Worm (Caenorhabditis elegans): ENCODE results near the gene F38B6.7.
A peak's percentile ranks its signal among the peaks of the same experiment; 100 is the strongest.

F38B6.7 gene

ce11 chrX:6698267-6698666 lies at the start of gene F38B6.7, which contains the start of gene F38B6.2:
TSS of gene F38B6.7 (minus strand) at chrX:6698367.
TSS of gene F38B6.2 (plus strand) at chrX:6698533.
- TF ChIP-seq med-1 (GFP tag; optimal IDR thresholded peaks at IDR 0.05; ENCODE audit: insufficient read depth) = no peak
- no peak for TF ChIP-seq flt-1 (GFP tag; IDR thresholded peaks at IDR 0.05)
- no peak for TF ChIP-seq ztf-23 (GFP tag; IDR thresholded peaks at IDR 0.05)
- TF ChIP-seq ref-1 (GFP tag; conservative IDR thresholded peaks at IDR 0.05) = no peak
- no peak for TF ChIP-seq tab-1 (GFP tag; IDR thresholded peaks at IDR 0.05)
- no peak for TF ChIP-seq klf-2 (GFP tag; conservative IDR thresholded peaks at IDR 0.05)
- TF ChIP-seq cog-1 (tag; optimal IDR thresholded peaks at IDR 0.05) = no peak
- no peak for TF ChIP-seq T22C8.4 (GFP tag; IDR thresholded peaks at IDR 0.05)
- no peak for TF ChIP-seq ztf-29 (GFP tag; IDR thresholded peaks at IDR 0.05)

ce11 chrX:6747906-6748356 lies 49.8 kb upstream of the F38B6.7 start:
- no peak for TF ChIP-seq cog-1 (tag; optimal IDR thresholded peaks at IDR 0.05)
- TF ChIP-seq klf-2 (GFP tag; conservative IDR thresholded peaks at IDR 0.05) = no peak
- TF ChIP-seq ztf-23 (GFP tag; IDR thresholded peaks at IDR 0.05) = no peak
- no peak for TF ChIP-seq flt-1 (GFP tag; IDR thresholded peaks at IDR 0.05)

- TF ChIP-seq flt-1 (GFP tag; IDR thresholded peaks at IDR 0.05) (no peak), med-1 (GFP tag; optimal IDR thresholded peaks at IDR 0.05; ENCODE audit: insufficient read depth) (no peak), klf-2 (GFP tag; conservative IDR thresholded peaks at IDR 0.05) (no peak), ztf-29 (GFP tag; IDR thresholded peaks at IDR 0.05) (no peak), ztf-23 (GFP tag; IDR thresholded peaks at IDR 0.05) (no peak), tab-1 (GFP tag; IDR thresholded peaks at IDR 0.05) (no peak), cog-1 (tag; optimal IDR thresholded peaks at IDR 0.05) (no peak), ref-1 (GFP tag; conservative IDR thresholded peaks at IDR 0.05) (no peak)
Observed at ce11 chrX:6746849-6747248, 48.7 kb upstream of the F38B6.7 start.

- TF ChIP-seq ref-1 (GFP tag; conservative IDR thresholded peaks at IDR 0.05) (no peak), cog-1 (tag; optimal IDR thresholded peaks at IDR 0.05) (no peak), med-1 (GFP tag; optimal IDR thresholded peaks at IDR 0.05; ENCODE audit: insufficient read depth) (no peak), klf-2 (GFP tag; conservative IDR thresholded peaks at IDR 0.05) (no peak), flt-1 (GFP tag; IDR thresholded peaks at IDR 0.05) (no peak), ztf-23 (GFP tag; IDR thresholded peaks at IDR 0.05) (no peak), T22C8.4 (GFP tag; IDR thresholded peaks at IDR 0.05) (no peak), tab-1 (GFP tag; IDR thresholded peaks at IDR 0.05) (no peak), ztf-29 (GFP tag; IDR thresholded peaks at IDR 0.05) (no peak)
Observed at ce11 chrX:6745515-6745914, 47.3 kb upstream of the F38B6.7 start.

DNA sequence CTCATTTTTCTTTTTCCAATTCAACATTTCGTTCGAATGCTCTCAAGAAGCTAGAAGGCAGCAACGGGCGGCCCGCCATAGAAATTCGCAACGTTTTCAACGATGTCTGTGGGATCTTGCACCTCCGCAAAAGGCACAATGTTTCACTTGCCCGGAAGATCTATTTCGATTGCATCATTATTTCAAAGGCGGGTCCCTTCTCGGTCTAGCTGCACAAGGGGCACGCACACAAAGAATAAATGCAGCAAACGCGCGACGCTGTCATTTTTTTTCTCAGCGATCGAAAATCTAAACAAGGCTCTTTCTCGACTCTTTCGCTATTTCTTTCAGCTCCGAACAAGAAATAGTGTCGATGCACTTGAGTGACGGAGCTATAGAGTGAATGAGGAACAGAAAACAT lies 46.8 kb upstream of the F38B6.7 start:
- TF ChIP-seq klf-2 (GFP tag; conservative IDR thresholded peaks at IDR 0.05) (no peak), flt-1 (GFP tag; IDR thresholded peaks at IDR 0.05) (no peak), ref-1 (GFP tag; conservative IDR thresholded peaks at IDR 0.05) (no peak), med-1 (GFP tag; optimal IDR thresholded peaks at IDR 0.05; ENCODE audit: insufficient read depth) (no peak), ztf-29 (GFP tag; IDR thresholded peaks at IDR 0.05) (no peak), tab-1 (GFP tag; IDR thresholded peaks at IDR 0.05) (no peak), cog-1 (tag; optimal IDR thresholded peaks at IDR 0.05) (no peak), T22C8.4 (GFP tag; IDR thresholded peaks at IDR 0.05) (no peak), ztf-23 (GFP tag; IDR thresholded peaks at IDR 0.05) (no peak)

DNA sequence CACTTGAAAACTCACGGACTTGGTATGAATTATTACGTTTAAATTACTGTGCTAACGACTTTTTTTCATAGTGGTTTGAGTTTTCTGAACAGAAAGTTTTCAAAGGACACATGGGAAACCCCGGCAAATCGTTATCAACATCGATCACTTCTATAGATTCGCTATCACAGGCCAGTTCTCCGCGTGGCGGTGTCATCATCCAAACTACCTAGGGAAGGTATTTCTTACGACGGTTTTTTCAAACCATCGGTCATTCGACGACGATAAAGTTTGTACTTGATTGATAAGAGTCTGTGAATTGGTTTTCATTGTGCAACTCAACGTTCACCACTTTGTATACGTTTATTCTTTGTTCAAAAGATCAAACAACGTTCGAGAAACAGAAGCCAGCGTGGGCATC lies 46.4 kb upstream of the F38B6.7 start:
- TF ChIP-seq ref-1 (GFP tag; conservative IDR thresholded peaks at IDR 0.05) = no peak
- no peak for TF ChIP-seq ztf-29 (GFP tag; IDR thresholded peaks at IDR 0.05)
- no peak for TF ChIP-seq cog-1 (tag; optimal IDR thresholded peaks at IDR 0.05)
- TF ChIP-seq ztf-23 (GFP tag; IDR thresholded peaks at IDR 0.05) = no peak
- TF ChIP-seq tab-1 (GFP tag; IDR thresholded peaks at IDR 0.05) = no peak
- TF ChIP-seq klf-2 (GFP tag; conservative IDR thresholded peaks at IDR 0.05) = no peak
- no peak for TF ChIP-seq med-1 (GFP tag; optimal IDR thresholded peaks at IDR 0.05; ENCODE audit: insufficient read depth)
- TF ChIP-seq T22C8.4 (GFP tag; IDR thresholded peaks at IDR 0.05) = no peak
- TF ChIP-seq flt-1 (GFP tag; IDR thresholded peaks at IDR 0.05) = no peak

DNA sequence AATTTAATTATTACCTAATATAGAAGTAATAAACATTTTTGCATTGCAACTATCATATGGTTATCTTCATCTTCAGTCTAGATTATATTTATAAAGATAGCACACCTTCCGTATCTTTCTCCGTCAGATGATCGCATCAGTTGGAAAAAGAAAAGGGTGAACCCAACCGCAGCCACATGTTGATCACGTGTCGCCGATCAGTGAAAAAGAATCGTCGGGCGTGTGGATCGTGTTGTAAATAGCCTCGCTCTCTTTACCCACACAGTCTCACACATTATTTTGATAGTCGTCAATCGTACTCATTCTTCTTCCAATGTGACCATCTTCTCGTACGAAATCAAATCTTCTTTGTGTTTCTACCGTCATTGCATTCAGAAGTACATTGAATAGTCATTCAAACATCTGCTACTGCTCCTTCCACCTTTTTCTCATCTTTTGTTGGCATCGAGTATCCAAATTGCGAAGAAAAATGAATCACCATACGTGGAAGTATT lies 45.7 kb upstream of the F38B6.7 start:
- peak; percentile 14 for TF ChIP-seq cog-1 (tag; optimal IDR thresholded peaks at IDR 0.05)
- no peak for TF ChIP-seq klf-2 (GFP tag; conservative IDR thresholded peaks at IDR 0.05)

- TF ChIP-seq T22C8.4 (GFP tag; IDR thresholded peaks at IDR 0.05) = no peak
- no peak for TF ChIP-seq tab-1 (GFP tag; IDR thresholded peaks at IDR 0.05)
- TF ChIP-seq ztf-23 (GFP tag; IDR thresholded peaks at IDR 0.05) = no peak
- no peak for TF ChIP-seq cog-1 (tag; optimal IDR thresholded peaks at IDR 0.05)
- no peak for TF ChIP-seq ztf-29 (GFP tag; IDR thresholded peaks at IDR 0.05)
- TF ChIP-seq med-1 (GFP tag; optimal IDR thresholded peaks at IDR 0.05; ENCODE audit: insufficient read depth) = no peak
- no peak for TF ChIP-seq ref-1 (GFP tag; conservative IDR thresholded peaks at IDR 0.05)
- TF ChIP-seq flt-1 (GFP tag; IDR thresholded peaks at IDR 0.05) = no peak
Observed at ce11 chrX:6743344-6743743, 45.2 kb upstream of the F38B6.7 start.

DNA sequence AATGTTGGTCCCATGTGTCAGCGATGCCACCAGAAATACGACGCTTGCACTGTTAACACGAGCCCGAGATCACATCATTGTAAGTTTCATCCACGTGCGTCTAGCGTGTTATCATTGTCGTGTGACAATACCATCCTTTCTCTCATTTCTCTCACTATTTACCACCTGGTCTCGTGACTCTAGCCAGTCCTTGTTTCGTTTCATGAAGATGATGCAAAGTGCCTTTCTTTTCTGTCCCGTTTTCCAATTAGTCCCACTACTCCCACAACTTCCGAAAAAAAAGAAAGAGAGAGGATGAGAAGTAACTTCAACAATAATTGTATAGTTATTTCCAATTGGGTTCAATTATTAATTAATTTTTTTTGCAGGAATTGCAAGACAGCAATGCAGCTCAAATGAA lies 44.7 kb upstream of the F38B6.7 start:
- TF ChIP-seq cog-1 (tag; optimal IDR thresholded peaks at IDR 0.05) (no peak), ztf-29 (GFP tag; IDR thresholded peaks at IDR 0.05) (no peak), T22C8.4 (GFP tag; IDR thresholded peaks at IDR 0.05) (no peak), ref-1 (GFP tag; conservative IDR thresholded peaks at IDR 0.05) (no peak), flt-1 (GFP tag; IDR thresholded peaks at IDR 0.05) (no peak), klf-2 (GFP tag; conservative IDR thresholded peaks at IDR 0.05) (no peak), tab-1 (GFP tag; IDR thresholded peaks at IDR 0.05) (no peak), med-1 (GFP tag; optimal IDR thresholded peaks at IDR 0.05; ENCODE audit: insufficient read depth) (no peak), ztf-23 (GFP tag; IDR thresholded peaks at IDR 0.05) (no peak)

- no peak for TF ChIP-seq med-1 (GFP tag; optimal IDR thresholded peaks at IDR 0.05; ENCODE audit: insufficient read depth)
- no peak for TF ChIP-seq ztf-23 (GFP tag; IDR thresholded peaks at IDR 0.05)
- TF ChIP-seq tab-1 (GFP tag; IDR thresholded peaks at IDR 0.05) = no peak; the same call in 1 of the 2 replicates
- peak; percentile 90 for TF ChIP-seq cog-1 (tag; optimal IDR thresholded peaks at IDR 0.05)
- no peak for TF ChIP-seq T22C8.4 (GFP tag; IDR thresholded peaks at IDR 0.05)
- TF ChIP-seq ref-1 (GFP tag; conservative IDR thresholded peaks at IDR 0.05) = no peak
- TF ChIP-seq ztf-29 (GFP tag; IDR thresholded peaks at IDR 0.05) = peak; percentile 45; the same call in 1 of the 2 replicates
- peak; percentile 79 for TF ChIP-seq flt-1 (GFP tag; IDR thresholded peaks at IDR 0.05)
- no peak for TF ChIP-seq klf-2 (GFP tag; conservative IDR thresholded peaks at IDR 0.05)
Observed at ce11 chrX:6742011-6742683, 44.0 kb upstream of the F38B6.7 start, which contains the start of gene mdl-1. TSS of gene mdl-1 (plus strand) at chrX:6742351.

Measured in whole organism, midembryonic.